Worm (Caenorhabditis elegans): ENCODE results near the gene selt-1.2.

ce11 chrV:10714630-10715029 lies 32.5 kb downstream of the selt-1.2 start:
- TF ChIP-seq sox-4 (tag; optimal IDR thresholded peaks at IDR 0.05) = no peak
- TF ChIP-seq ceh-88 (GFP tag; IDR thresholded peaks at IDR 0.05) = no peak
- no peak for TF ChIP-seq ceh-90 (tag; optimal IDR thresholded peaks at IDR 0.05)
- no peak for TF ChIP-seq unc-130 (tag; optimal IDR thresholded peaks at IDR 0.05)
- no peak for TF ChIP-seq hlh-17 (GFP tag; optimal IDR thresholded peaks at IDR 0.05; ENCODE audit: borderline replicate concordance)
- TF ChIP-seq egl-27 (tag; optimal IDR thresholded peaks at IDR 0.05) = no peak
- no peak for TF ChIP-seq fkh-4 (tag; optimal IDR thresholded peaks at IDR 0.05; ENCODE audit: borderline replicate concordance)

All from whole organism, L1 larva.